Fruit fly (Drosophila melanogaster) whole organism, wandering third instar larva: ENCODE measurements around the gene CG44476.

Experiments
- Dfd ChIP-seq: fragments of >200 bp; optimal IDR thresholded peaks from 2 replicates; lab custom pipeline; 2017; ENCODE audit warnings: missing biosample characterization, missing genetic modification characterization
- N ChIP-seq: fragments of >200 bp; optimal IDR thresholded peaks from 2 replicates; lab custom pipeline; 2018; ENCODE audit warnings: missing biosample characterization, missing external identifiers, missing genetic modification characterization
- br ChIP-seq: fragments of 200-800 bp; sonication (Bioruptor generic); optimal IDR thresholded peaks from 2 replicates; lab custom pipeline; 2016; ENCODE audit warnings: missing biosample characterization, missing genetic modification characterization
- brk ChIP-seq: fragments of 200-800 bp; sonication (Bioruptor generic); optimal IDR thresholded peaks from 2 replicates; lab custom pipeline; 2016; ENCODE audit warnings: missing biosample characterization, mild to moderate bottlenecking, missing genetic modification characterization
- dl ChIP-seq, 2 experiments: fragments of 175-275, 200-275 bp in 1 of 2; fragments of 200-275 bp in 1 of 2; sonication (Bioruptor generic); optimal IDR thresholded peaks; lab custom pipeline; 2018; ENCODE audit warnings: mild to moderate bottlenecking in 2 of 2, missing biosample characterization in 2 of 2, missing genetic modification characterization in 2 of 2, moderate library complexity in 2 of 2; ENCODE audit not compliant: partially characterized antibody in 2 of 2, insufficient read depth in 1 of 2
- foxo ChIP-seq, 2 experiments: fragments of 200-800 bp; sonication (Bioruptor generic); optimal IDR thresholded peaks; 2 replicates in 1 of 2; 3 replicates in 1 of 2; lab custom pipeline; 2016 to 2017; ENCODE audit warnings: missing biosample characterization in 2 of 2, missing genetic modification characterization in 2 of 2
- lola ChIP-seq: fragments of >200 bp; optimal IDR thresholded peaks from 2 replicates; lab custom pipeline; 2017; ENCODE audit warnings: missing biosample characterization, missing genetic modification characterization
- psq ChIP-seq: fragments of 200-800 bp; sonication (Bioruptor generic); optimal IDR thresholded peaks from 3 replicates; lab custom pipeline; 2017; ENCODE audit warnings: missing biosample characterization, mild to moderate bottlenecking, missing genetic modification characterization, moderate library complexity

dm6 chr2L:18122231-18122551, 9.2 kb upstream of the CG44476 start:
- TF ChIP-seq dl (GFP tag; optimal IDR thresholded peaks at IDR 0.05; lab: Kevin White, UChicago; ENCODE audit: insufficient read depth in 1 of 2, partially characterized antibody in 2 of 2) (no peak), Dfd (GFP tag; lab: Kevin White, UChicago) (no peak), psq (GFP tag; lab: Kevin White, UChicago) (peak; percentile 17), brk (GFP tag; lab: Kevin White, UChicago) (no peak), foxo (GFP tag; optimal IDR thresholded peaks at IDR 0.05; lab: Kevin White, UChicago) (no peak), N (GFP tag; lab: Kevin White, UChicago) (no peak), lola (GFP tag; lab: Kevin White, UChicago) (no peak), br (GFP tag; lab: Kevin White, UChicago) (no peak)
